Comparison of ENCODE assay signal across 4 fruit fly cellular contexts in the genomic region with DNA sequence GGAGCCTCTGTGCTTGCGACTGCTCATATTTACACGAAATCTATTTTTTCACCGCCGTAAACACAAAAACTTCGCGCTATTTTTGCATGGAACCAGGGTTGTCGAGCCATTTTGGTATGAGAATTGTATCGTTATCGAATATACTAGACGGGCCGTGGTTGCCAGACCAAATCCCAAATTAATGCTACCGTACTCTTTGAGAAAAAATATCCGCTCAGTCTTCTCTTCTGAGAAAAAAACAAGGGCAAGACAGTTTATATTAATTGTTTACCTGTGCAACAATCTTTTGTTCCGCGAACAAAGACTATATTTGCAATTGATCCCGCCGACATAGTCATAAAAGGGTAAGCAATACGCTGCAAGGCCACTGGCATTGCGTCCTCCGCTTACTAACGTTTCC.
TF ChIP-seq lines count a peak whose summit lies in the region.

A gene (minus strand): TSS at position 95 of the 400 bp plus-strand sequence.
A gene (plus strand): TSS at position 176 of the 400 bp plus-strand sequence.

- peak; percentile 24 for TF ChIP-seq CTCF in whole organism, embryonic (GFP tag; optimal IDR thresholded peaks at IDR 0.05; lab: Kevin White, UChicago)

TF ChIP-seq in whole organism, adult, 20 proteins besides CTCF, POLR2A, EP300 and RAD21:
- no peak for TF ChIP-seq CG12768 (GFP tag; optimal IDR thresholded peaks at IDR 0.05; lab: Kevin White, UChicago)
- TF ChIP-seq CG14711 (tag; optimal IDR thresholded peaks at IDR 0.05; lab: Kevin White, UChicago), result peak; percentile 96
- TF ChIP-seq bab1 (GFP tag; optimal IDR thresholded peaks at IDR 0.05; lab: Kevin White, UChicago), result peak; percentile 62
- TF ChIP-seq tj (GFP tag; optimal IDR thresholded peaks at IDR 0.05; lab: Kevin White, UChicago), result peak; percentile 49

TF ChIP-seq in whole organism, embryonic, 481 proteins besides CTCF, POLR2A, EP300 and RAD21 (continues in another document):
- no peak for TF ChIP-seq CG4282 (GFP tag; optimal IDR thresholded peaks at IDR 0.05; lab: Kevin White, UChicago)
- no peak for TF ChIP-seq CG42726 (GFP tag; IDR thresholded peaks at IDR 0.05; lab: Robert Waterston, UW; ENCODE audit: partially characterized antibody)
- no peak for TF ChIP-seq zfh2 (GFP tag; optimal IDR thresholded peaks at IDR 0.05; lab: Kevin White, UChicago)
- no peak for TF ChIP-seq NC2α (GFP tag; optimal IDR thresholded peaks at IDR 0.05; lab: Kevin White, UChicago)
- TF ChIP-seq CG14050 (GFP tag; IDR thresholded peaks at IDR 0.05; lab: Robert Waterston, UW), result no peak
- no peak for TF ChIP-seq CG11085 (GFP tag; IDR thresholded peaks at IDR 0.05; lab: Robert Waterston, UW)
- no peak for TF ChIP-seq ssp (GFP tag; IDR thresholded peaks at IDR 0.05; lab: Robert Waterston, UW)
- TF ChIP-seq CG10462 (GFP tag; optimal IDR thresholded peaks at IDR 0.05; lab: Kevin White, UChicago), result no peak
- TF ChIP-seq Lhr (GFP tag; optimal IDR thresholded peaks at IDR 0.05; lab: Kevin White, UChicago), result peak; percentile 59
- TF ChIP-seq CG7271 (tag; optimal IDR thresholded peaks at IDR 0.05; lab: Kevin White, UChicago), result no peak
- no peak for TF ChIP-seq wdn (GFP tag; IDR thresholded peaks at IDR 0.05; lab: Robert Waterston, UW)
- TF ChIP-seq pum (GFP tag; optimal IDR thresholded peaks at IDR 0.05; lab: Kevin White, UChicago), result no peak
- TF ChIP-seq lbe (GFP tag; optimal IDR thresholded peaks at IDR 0.05; lab: Kevin White, UChicago), result no peak
- no peak for TF ChIP-seq pfk (GFP tag; optimal IDR thresholded peaks at IDR 0.05; lab: Kevin White, UChicago)
- TF ChIP-seq CG3838 (GFP tag; optimal IDR thresholded peaks at IDR 0.05; lab: Kevin White, UChicago), result no peak
- TF ChIP-seq yki (optimal IDR thresholded peaks at IDR 0.05; lab: Kevin White, UChicago), result no peak
- no peak for TF ChIP-seq chif (GFP tag; optimal IDR thresholded peaks at IDR 0.05; lab: Kevin White, UChicago)
- no peak for TF ChIP-seq CG5180 (GFP tag; optimal IDR thresholded peaks at IDR 0.05; lab: Kevin White, UChicago)
- TF ChIP-seq CG9437 (GFP tag; optimal IDR thresholded peaks at IDR 0.05; lab: Kevin White, UChicago), result no peak
- no peak for TF ChIP-seq vfl (GFP tag; optimal IDR thresholded peaks at IDR 0.05; lab: Kevin White, UChicago)
- TF ChIP-seq CG3065 (GFP tag; optimal IDR thresholded peaks at IDR 0.05; lab: Kevin White, UChicago), result no peak
- no peak for TF ChIP-seq ranshi (GFP tag; IDR thresholded peaks at IDR 0.05; lab: Robert Waterston, UW)
- TF ChIP-seq Ravus (GFP tag; IDR thresholded peaks at IDR 0.05; lab: Robert Waterston, UW), result no peak
- TF ChIP-seq CG7357 (GFP tag; IDR thresholded peaks at IDR 0.05; lab: Robert Waterston, UW), result no peak
- TF ChIP-seq CG8924 (tag; optimal IDR thresholded peaks at IDR 0.05; lab: Kevin White, UChicago), result peak; percentile 28
- no peak for TF ChIP-seq scrt (GFP tag; optimal IDR thresholded peaks at IDR 0.05; lab: Kevin White, UChicago)
- no peak for TF ChIP-seq H2.0 (GFP tag; IDR thresholded peaks at IDR 0.05; lab: Robert Waterston, UW)
- TF ChIP-seq ro (GFP tag; IDR thresholded peaks at IDR 0.05; lab: Robert Waterston, UW), result no peak
- no peak for TF ChIP-seq CG30431 (GFP tag; optimal IDR thresholded peaks at IDR 0.05; lab: Kevin White, UChicago)

TF ChIP-seq in whole organism, prepupa, 60 proteins besides CTCF, POLR2A, EP300 and RAD21:
- TF ChIP-seq achi (GFP tag; optimal IDR thresholded peaks at IDR 0.05; lab: Kevin White, UChicago) (no peak), fkh (GFP tag; optimal IDR thresholded peaks at IDR 0.05; lab: Kevin White, UChicago) (peak; percentile 28), Sox14 (GFP tag; optimal IDR thresholded peaks at IDR 0.05; lab: Kevin White, UChicago) (peak; percentile 88), svp (GFP tag; lab: Kevin White, UChicago) (peak; percentile 59), Gug (GFP tag; IDR thresholded peaks at IDR 0.05; lab: Robert Waterston, UW) (no peak)

TF ChIP-seq in whole organism, pupa, 21 proteins besides CTCF, POLR2A, EP300 and RAD21:
- TF ChIP-seq D1 (tag; optimal IDR thresholded peaks at IDR 0.05; lab: Kevin White, UChicago), result no peak
- TF ChIP-seq Pif1B (GFP tag; optimal IDR thresholded peaks at IDR 0.05; lab: Kevin White, UChicago), result no peak
- no peak for TF ChIP-seq rn (GFP tag; IDR thresholded peaks at IDR 0.05; lab: Robert Waterston, UW)
- no peak for TF ChIP-seq Ets98B (GFP tag; IDR thresholded peaks at IDR 0.05; lab: Robert Waterston, UW)
- TF ChIP-seq EcR (GFP tag; optimal IDR thresholded peaks at IDR 0.05; lab: Kevin White, UChicago), result peak; percentile 55
- TF ChIP-seq fd96Ca (GFP tag; IDR thresholded peaks at IDR 0.05; lab: Robert Waterston, UW), result no peak
- TF ChIP-seq Snoo (tag; optimal IDR thresholded peaks at IDR 0.05; lab: Kevin White, UChicago), result peak; percentile 3
